Fruit fly (Drosophila melanogaster) whole organism, embryonic: ENCODE measurements around the gene eco.

Experiments used
- Ada2b ChIP-seq: fragments of 200-800 bp; sonication (Bioruptor generic); IDR thresholded peaks from 2 replicates; pipeline ENCODE4 v1.3.6; 2022; ENCODE audit warnings: missing biosample characterization, missing genetic modification characterization
- Atf6 ChIP-seq: fragments of 200-800 bp; sonication (Bioruptor generic); IDR thresholded peaks from 2 replicates; pipeline ENCODE4 v1.3.6; 2022; ENCODE audit warnings: missing biosample characterization, missing genetic modification characterization
- Awh ChIP-seq: fragments of 200-800 bp; sonication (Bioruptor generic); IDR thresholded peaks from 2 replicates; pipeline ENCODE4, ENCODE4 v1.3.6; 2022; ENCODE audit warnings: missing biosample characterization, missing genetic modification characterization
- CG1024 ChIP-seq: fragments of 200-800 bp; sonication (Bioruptor generic); IDR thresholded peaks from 2 replicates; pipeline ENCODE4 v1.3.6; 2022; ENCODE audit warnings: missing biosample characterization, missing genetic modification characterization
- CG10543 ChIP-seq: fragments of 200-800 bp; sonication (Bioruptor generic); optimal IDR thresholded peaks from 3 replicates; lab custom pipeline; 2017; ENCODE audit warnings: missing biosample characterization, mild to moderate bottlenecking, missing genetic modification characterization, moderate library complexity
- CG11504 ChIP-seq: fragments of 200-800 bp; sonication (Bioruptor generic); optimal IDR thresholded peaks from 3 replicates; lab custom pipeline; 2019; ENCODE audit warnings: missing biosample characterization, mild to moderate bottlenecking, missing genetic modification characterization, moderate library complexity
- CG12299 ChIP-seq: fragments of 200-800 bp; sonication (Bioruptor generic); optimal IDR thresholded peaks from 2 replicates; lab custom pipeline; 2018; ENCODE audit warnings: missing biosample characterization, mild to moderate bottlenecking, missing genetic modification characterization
- CG12659 ChIP-seq: fragments of 200-800 bp; sonication (Bioruptor generic); optimal IDR thresholded peaks from 3 replicates; lab custom pipeline; 2017; ENCODE audit warnings: mild to moderate bottlenecking, missing biosample characterization, missing genetic modification reagents, missing genetic modification characterization
- CG15011 ChIP-seq: fragments of 200-800 bp; sonication (Bioruptor generic); optimal IDR thresholded peaks from 3 replicates; lab custom pipeline; 2018; ENCODE audit warnings: missing biosample characterization, mild to moderate bottlenecking, missing genetic modification characterization
- CG15601 ChIP-seq: fragments of 200-800 bp; sonication (Bioruptor generic); optimal IDR thresholded peaks from 3 replicates; lab custom pipeline; 2019; ENCODE audit warnings: missing biosample characterization, mild to moderate bottlenecking, missing genetic modification characterization, moderate library complexity
- CG17912 ChIP-seq: fragments of 200-800 bp; sonication (Bioruptor generic); optimal IDR thresholded peaks from 2 replicates; lab custom pipeline; 2018; ENCODE audit warnings: missing biosample characterization, mild to moderate bottlenecking, missing genetic modification characterization
- CG1832 ChIP-seq: fragments of 200-800 bp; sonication (Bioruptor generic); optimal IDR thresholded peaks from 2 replicates; lab custom pipeline; 2017; ENCODE audit warnings: missing biosample characterization, mild to moderate bottlenecking, missing genetic modification characterization, inconsistent platforms
- CG18619 ChIP-seq: fragments of 200-800 bp; sonication (Bioruptor generic); optimal IDR thresholded peaks from 3 replicates; lab custom pipeline; 2017; ENCODE audit warnings: missing biosample characterization, mild to moderate bottlenecking, missing genetic modification characterization
- CG2678 ChIP-seq: fragments of 200-800 bp; sonication (Bioruptor generic); optimal IDR thresholded peaks from 3 replicates; lab custom pipeline; 2019; ENCODE audit warnings: missing biosample characterization, mild to moderate bottlenecking, missing genetic modification characterization, moderate library complexity
- CG30431 ChIP-seq: fragments of 200-800 bp; sonication (Bioruptor generic); optimal IDR thresholded peaks from 2 replicates; lab custom pipeline; 2017; ENCODE audit warnings: missing biosample characterization, missing genetic modification characterization
- CG6254 ChIP-seq: fragments of 200-800 bp; sonication (Bioruptor generic); optimal IDR thresholded peaks from 3 replicates; lab custom pipeline; 2017; ENCODE audit warnings: mild to moderate bottlenecking, missing biosample characterization, missing genetic modification reagents, missing genetic modification characterization
- CG6654 ChIP-seq: fragments of 200-800 bp; sonication (Bioruptor generic); optimal IDR thresholded peaks from 2 replicates; lab custom pipeline; 2017; ENCODE audit warnings: missing biosample characterization, mild to moderate bottlenecking, missing genetic modification characterization
- CG7839 ChIP-seq: fragments of 200-800 bp; sonication (Bioruptor generic); optimal IDR thresholded peaks from 3 replicates; lab custom pipeline; 2018; ENCODE audit warnings: missing biosample characterization, mild to moderate bottlenecking, missing genetic modification characterization, moderate library complexity
- CG8281 ChIP-seq: fragments of 200-800 bp; sonication (Bioruptor generic); optimal IDR thresholded peaks from 2 replicates; lab custom pipeline; 2018; ENCODE audit warnings: missing biosample characterization, mild to moderate bottlenecking, missing genetic modification characterization, moderate library complexity
- CG8388 ChIP-seq: fragments of 200-800 bp; sonication (Bioruptor generic); optimal IDR thresholded peaks from 2 replicates; lab custom pipeline; 2019; ENCODE audit warnings: missing biosample characterization, mild to moderate bottlenecking, missing genetic modification characterization, moderate library complexity
- CG9609 ChIP-seq: fragments of 200-800 bp; sonication (Bioruptor generic); optimal IDR thresholded peaks from 3 replicates; lab custom pipeline; 2016; ENCODE audit warnings: missing biosample characterization, missing genetic modification characterization
- Deaf1 ChIP-seq: fragments of 200-800 bp; optimal IDR thresholded peaks from 3 replicates; lab custom pipeline; 2019; ENCODE audit warnings: missing biosample characterization, mild to moderate bottlenecking, missing genetic modification characterization, moderate library complexity
- Dip3 ChIP-seq: fragments of 200-800 bp; sonication (Bioruptor generic); optimal IDR thresholded peaks from 3 replicates; lab custom pipeline; 2016; ENCODE audit warnings: missing biosample characterization, missing genetic modification characterization
- Ets97D ChIP-seq: fragments of 200-800 bp; sonication (Bioruptor generic); optimal IDR thresholded peaks from 3 replicates; lab custom pipeline; 2016; ENCODE audit warnings: missing biosample characterization, missing genetic modification characterization
- HLH54F ChIP-seq: fragments of 200-800 bp; sonication (Bioruptor generic); optimal IDR thresholded peaks from 3 replicates; lab custom pipeline; 2016; ENCODE audit warnings: missing biosample characterization, missing genetic modification characterization
- Kr ChIP-seq: fragments of 200-800 bp; sonication (Bioruptor generic); optimal IDR thresholded peaks from 2 replicates; lab custom pipeline; 2017; ENCODE audit warnings: missing biosample characterization, mild to moderate bottlenecking, missing genetic modification characterization
- Nf-YB ChIP-seq: fragments of 200-800 bp; sonication (Bioruptor generic); optimal IDR thresholded peaks from 3 replicates; lab custom pipeline; 2019; ENCODE audit warnings: missing biosample characterization, mild to moderate bottlenecking, missing genetic modification characterization, moderate library complexity
- Sin3A ChIP-seq: fragments of >200 bp; optimal IDR thresholded peaks from 2 replicates; lab custom pipeline; 2018
- Sox102F ChIP-seq: fragments of 200-800 bp; sonication (Bioruptor generic); optimal IDR thresholded peaks from 2 replicates; lab custom pipeline; 2018; ENCODE audit warnings: missing biosample characterization, mild to moderate bottlenecking, missing genetic modification characterization, moderate library complexity
- Tbp ChIP-seq: fragments of >200 bp; optimal IDR thresholded peaks from 2 replicates; lab custom pipeline; 2018; ENCODE audit warnings: missing biosample characterization, missing genetic modification characterization
- Vsx1 ChIP-seq: fragments of 200-800 bp; sonication (Bioruptor generic); optimal IDR thresholded peaks from 2 replicates; lab custom pipeline; 2017; ENCODE audit warnings: missing biosample characterization, mild to moderate bottlenecking, missing genetic modification characterization, missing genetic modification reagents
- ash1 ChIP-seq: fragments of 200-800 bp; sonication (Bioruptor generic); optimal IDR thresholded peaks from 2 replicates; lab custom pipeline; 2018; ENCODE audit warnings: missing biosample characterization, mild to moderate bottlenecking, missing genetic modification characterization
- bab2 ChIP-seq: fragments of 200-800 bp; sonication (Bioruptor generic); optimal IDR thresholded peaks from 2 replicates; lab custom pipeline; 2016; ENCODE audit warnings: missing biosample characterization, missing genetic modification characterization
- bsh ChIP-seq, 2 experiments: fragments of 200-800 bp; sonication (Bioruptor generic); optimal IDR thresholded peaks; 2 replicates each; lab custom pipeline; 2017 to 2018; ENCODE audit warnings: mild to moderate bottlenecking in 2 of 2, missing biosample characterization in 2 of 2, missing genetic modification characterization in 2 of 2, moderate library complexity in 1 of 2
- chinmo ChIP-seq: fragments of 200-800 bp; sonication (Bioruptor generic); IDR thresholded peaks from 4 replicates; pipeline ENCODE4 v1.3.6; 2022; ENCODE audit warnings: missing biosample characterization, missing genetic modification characterization; ENCODE audit not compliant: partially characterized antibody
- chn ChIP-seq: fragments of 200-800 bp; sonication (Bioruptor generic); optimal IDR thresholded peaks from 2 replicates; lab custom pipeline; 2016; ENCODE audit warnings: missing biosample characterization, missing genetic modification characterization
- crc ChIP-seq: fragments of 200-800 bp; sonication (Bioruptor generic); optimal IDR thresholded peaks from 2 replicates; lab custom pipeline; 2016; ENCODE audit warnings: missing biosample characterization, missing genetic modification characterization
- esg ChIP-seq: fragments of 200-800 bp; sonication (Bioruptor generic); conservative IDR thresholded peaks from 2 replicates; pipeline ENCODE4 v1.3.6; 2022; ENCODE audit warnings: missing biosample characterization, missing genetic modification characterization
- ham ChIP-seq: fragments of 200-800 bp; sonication (Bioruptor generic); IDR thresholded peaks from 2 replicates; pipeline ENCODE4 v1.3.6; 2022; ENCODE audit warnings: missing biosample characterization, missing genetic modification characterization
- hkb ChIP-seq, 2 experiments: fragments of 200-800 bp in 1 of 2; fragments of >200 bp in 1 of 2; sonication (Bioruptor generic) in 1 of 2; IDR thresholded peaks in 1 of 2; optimal IDR thresholded peaks in 1 of 2; 2 replicates each; pipeline versions ENCODE4 v1.3.6 to Lab custom; 2017 to 2022; ENCODE audit warnings: missing biosample characterization in 1 of 2, missing genetic modification characterization in 1 of 2
- ind ChIP-seq: fragments of 200-800 bp; sonication (Bioruptor generic); optimal IDR thresholded peaks from 3 replicates; lab custom pipeline; 2016; ENCODE audit warnings: missing biosample characterization, missing genetic modification characterization
- jigr1 ChIP-seq: fragments of 200-800 bp; sonication (Bioruptor generic); IDR thresholded peaks from 3 replicates; pipeline ENCODE4 v1.3.6; 2022; ENCODE audit warnings: missing biosample characterization, missing genetic modification characterization
- ken ChIP-seq: fragments of 200-800 bp; sonication (Bioruptor generic); IDR thresholded peaks from 3 replicates; pipeline ENCODE4 v1.3.6; 2022; ENCODE audit warnings: missing biosample characterization, missing genetic modification characterization
- pita ChIP-seq: fragments of 200-800 bp; sonication (Bioruptor generic); optimal IDR thresholded peaks from 2 replicates; lab custom pipeline; 2017; ENCODE audit warnings: missing biosample characterization, mild to moderate bottlenecking, missing genetic modification characterization
- pnt ChIP-seq: fragments of 200-800 bp; sonication (Bioruptor generic); optimal IDR thresholded peaks from 3 replicates; lab custom pipeline; 2016; ENCODE audit warnings: missing biosample characterization, missing genetic modification characterization
- repo ChIP-seq: fragments of 200-800 bp; sonication (Bioruptor generic); optimal IDR thresholded peaks from 2 replicates; lab custom pipeline; 2016; ENCODE audit warnings: missing biosample characterization, missing genetic modification characterization
- unpg ChIP-seq: fragments of 200-800 bp; sonication (Bioruptor generic); optimal IDR thresholded peaks from 3 replicates; lab custom pipeline; 2018; ENCODE audit warnings: missing biosample characterization, mild to moderate bottlenecking, missing genetic modification characterization, moderate library complexity
- vfl ChIP-seq: fragments of 200-800 bp; sonication (Bioruptor generic); optimal IDR thresholded peaks from 2 replicates; lab custom pipeline; 2016; ENCODE audit warnings: missing biosample characterization, missing genetic modification characterization
- vvl ChIP-seq: fragments of 200-800 bp; sonication (Bioruptor generic); IDR thresholded peaks from 2 replicates; pipeline ENCODE4 v1.3.6; 2022; ENCODE audit warnings: missing biosample characterization, missing genetic modification characterization
- wor ChIP-seq: fragments of 200-800 bp; sonication (Bioruptor generic); IDR thresholded peaks from 2 replicates; pipeline ENCODE4 v1.3.6; 2022; ENCODE audit warnings: missing biosample characterization, missing genetic modification characterization

Gene eco

DNA sequence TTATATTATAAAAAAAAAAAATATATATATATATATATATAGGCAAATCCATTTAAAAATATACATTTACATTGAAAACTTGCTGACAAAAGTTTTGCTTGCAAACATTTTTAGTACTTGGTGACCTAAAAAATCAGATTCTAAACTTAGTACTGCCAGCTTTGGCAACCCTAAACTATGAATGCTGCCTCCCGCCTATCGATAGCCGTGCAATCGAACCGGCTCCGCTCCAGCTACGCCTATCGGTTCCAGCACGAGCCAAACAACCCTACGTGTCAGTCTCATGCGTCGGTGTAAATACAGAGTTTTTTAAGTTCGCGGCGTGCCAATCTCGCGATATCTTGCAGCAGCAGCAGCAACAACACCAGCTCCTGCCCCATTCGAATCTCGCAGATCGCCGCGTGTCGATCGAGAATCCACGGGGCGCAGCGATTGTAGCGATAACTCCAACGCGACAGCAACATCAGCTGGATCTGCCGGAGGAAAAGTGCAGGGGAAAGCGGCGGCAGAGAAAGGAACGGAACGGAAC is 21.2 kb upstream of the eco start, which contains the start of gene Sec63 (continued):
- TF ChIP-seq CG6254 (GFP tag; lab: Kevin White, UChicago) (peak; percentile 15), esg (GFP tag; lab: Robert Waterston, UW) (peak; percentile 42; the same call in 1 of the 2 replicates), CG15011 (GFP tag; lab: Kevin White, UChicago) (no peak), CG6654 (no peak), Ets97D (GFP tag; lab: Kevin White, UChicago) (no peak), CG9609 (GFP tag; lab: Kevin White, UChicago) (peak; percentile 10), CG10543 (GFP tag; lab: Kevin White, UChicago) (peak; percentile 7), CG15601 (tag; lab: Kevin White, UChicago) (peak; percentile 50), jigr1 (GFP tag; lab: Robert Waterston, UW) (no peak), chinmo (GFP tag; lab: Robert Waterston, UW) (peak; percentile 6; the same call in 2 of the 4 replicates), Vsx1 (GFP tag; lab: Kevin White, UChicago) (peak; percentile 25), Deaf1 (tag; lab: Kevin White, UChicago) (no peak), pita (no peak), bsh (GFP tag; optimal IDR thresholded peaks at IDR 0.05; lab: Kevin White, UChicago) (peak in 1 of 2 experiments; percentile 32), Sin3A (lab: Kevin White, UChicago) (peak; percentile 59), CG18619 (GFP tag; lab: Kevin White, UChicago) (peak; percentile 35), CG12659 (GFP tag; lab: Kevin White, UChicago) (peak; percentile 76), Dip3 (peak; percentile 58), pnt (peak; percentile 34), CG8388 (peak; percentile 49), Sox102F (GFP tag; lab: Kevin White, UChicago) (no peak), Ada2b (GFP tag; lab: Robert Waterston, UW) (0 out of 2 replicates have a peak, but pooled peaks have one; percentile 4), CG12299 (tag; lab: Kevin White, UChicago) (peak; percentile 25), CG2678 (tag; lab: Kevin White, UChicago) (peak; percentile 63), vfl (GFP tag; lab: Kevin White, UChicago) (peak; percentile 4), chn (peak; percentile 57), vvl (GFP tag; lab: Robert Waterston, UW) (peak; percentile 11; the same call in 1 of the 2 replicates), CG1024 (GFP tag; lab: Robert Waterston, UW) (no peak), Atf6 (GFP tag; lab: Robert Waterston, UW) (no peak; the same call in 1 of the 2 replicates), ind (GFP tag; lab: Kevin White, UChicago) (peak; percentile 35), Nf-YB (GFP tag; lab: Kevin White, UChicago) (no peak), CG30431 (GFP tag; lab: Kevin White, UChicago) (no peak), ash1 (no peak), bab2 (GFP tag; lab: Kevin White, UChicago) (no peak), CG11504 (tag; lab: Kevin White, UChicago) (peak; percentile 60), Tbp (GFP tag; lab: Kevin White, UChicago) (no peak), ham (GFP tag; lab: Robert Waterston, UW) (no peak), HLH54F (peak; percentile 6), CG8281 (tag; lab: Kevin White, UChicago) (no peak), wor (GFP tag; lab: Robert Waterston, UW) (no peak), ken (GFP tag; lab: Robert Waterston, UW) (peak; percentile 48; the same call in 1 of the 3 replicates), CG17912 (GFP tag; lab: Kevin White, UChicago) (peak; percentile 28), hkb (optimal IDR thresholded peaks at IDR 0.05; lab: Kevin White, UChicago) (no peak), hkb (GFP tag; IDR thresholded peaks at IDR 0.05; lab: Robert Waterston, UW) (peak; percentile 7; the same call in 1 of the 2 replicates), Kr (GFP tag; lab: Kevin White, UChicago) (no peak), Awh (GFP tag; lab: Robert Waterston, UW) (0 out of 2 replicates have a peak, but pooled peaks have one; percentile 29), CG7839 (tag; lab: Kevin White, UChicago) (peak; percentile 49), unpg (peak; percentile 53), CG1832 (GFP tag; lab: Kevin White, UChicago) (no peak), repo (GFP tag; lab: Kevin White, UChicago) (peak; percentile 6), crc (GFP tag; lab: Kevin White, UChicago) (no peak)
